Worm (Caenorhabditis elegans) whole organism, L4 larva: ENCODE results near the gene znf-622.

Experiments used
- F37D6.2 ChIP-seq: sonication (generic microtip); optimal IDR thresholded peaks from 2 replicates; lab custom pipeline; 2016; ENCODE audit warnings: mild to moderate bottlenecking, missing genetic modification characterization, missing compliant biosample characterization
- R02D3.7 ChIP-seq: fragments of 150-350 bp; sonication (generic microtip); optimal IDR thresholded peaks from 3 replicates; lab custom pipeline; 2014; ENCODE audit warnings: missing biosample characterization, missing genetic modification characterization
- Y105C5A.15 ChIP-seq: fragments of 200-800 bp; sonication (Bioruptor generic); IDR thresholded peaks from 2 replicates; pipeline ENCODE4 v1.3.6; 2022; ENCODE audit warnings: missing genetic modification characterization, missing compliant biosample characterization
- Y5F2A.4 ChIP-seq: fragments of 200-800 bp; sonication (Bioruptor generic); optimal IDR thresholded peaks from 2 replicates; lab custom pipeline; 2018; ENCODE audit warnings: mild to moderate bottlenecking, missing genetic modification characterization, missing compliant biosample characterization
- ZK337.2 ChIP-seq: fragments of 200-800 bp; sonication (Bioruptor generic); IDR thresholded peaks from 2 replicates; pipeline ENCODE4 v1.3.6; 2022; ENCODE audit warnings: missing genetic modification reagents, missing genetic modification characterization, missing compliant biosample characterization
- aly-2 ChIP-seq: sonication (generic microtip); optimal IDR thresholded peaks from 2 replicates; lab custom pipeline; 2018; ENCODE audit warnings: missing biosample characterization, missing genetic modification characterization
- attf-4 ChIP-seq: sonication (generic microtip); optimal IDR thresholded peaks from 3 replicates; lab custom pipeline; 2017; ENCODE audit warnings: missing biosample characterization, missing genetic modification characterization
- ceh-20 ChIP-seq: fragments of 200-800 bp; sonication (Bioruptor generic); IDR thresholded peaks from 2 replicates; pipeline ENCODE4 v1.3.6; 2022; ENCODE audit warnings: missing genetic modification reagents, missing genetic modification characterization, missing compliant biosample characterization
- ceh-32 ChIP-seq: sonication (generic microtip); optimal IDR thresholded peaks from 2 replicates; lab custom pipeline; 2016; ENCODE audit warnings: mild to moderate bottlenecking, missing genetic modification characterization, missing compliant biosample characterization; ENCODE audit not compliant: poor library complexity
- ces-1 ChIP-seq: fragments of 150-350 bp; sonication (generic microtip); optimal IDR thresholded peaks from 4 replicates; lab custom pipeline; 2014; ENCODE audit warnings: missing biosample characterization, missing genetic modification reagents, missing genetic modification characterization
- cey-2 ChIP-seq: sonication (generic microtip); optimal IDR thresholded peaks from 3 replicates; lab custom pipeline; 2017; ENCODE audit warnings: missing genetic modification characterization, mild to moderate bottlenecking, missing compliant biosample characterization, antibody characterized with exemption, borderline replicate concordance; ENCODE audit not compliant: insufficient read depth
- daf-12 ChIP-seq: fragments of 150-350 bp; optimal IDR thresholded peaks from 2 replicates; lab custom pipeline; 2014; ENCODE audit warnings: missing biosample characterization, missing genetic modification reagents, missing genetic modification characterization
- daf-8 ChIP-seq: fragments of 200-800 bp; sonication (Bioruptor generic); IDR thresholded peaks from 2 replicates; pipeline ENCODE4 v1.3.6; 2022; ENCODE audit warnings: missing genetic modification characterization, missing compliant biosample characterization
- dmd-8 ChIP-seq: fragments of 200-800 bp; sonication (Bioruptor generic); IDR thresholded peaks from 2 replicates; pipeline ENCODE4 v1.3.6; 2022; ENCODE audit warnings: missing genetic modification characterization, missing compliant biosample characterization
- dmd-9 ChIP-seq: fragments of 200-800 bp; sonication (Bioruptor generic); IDR thresholded peaks from 2 replicates; pipeline ENCODE4 v1.3.6; 2022; ENCODE audit warnings: missing genetic modification reagents, missing genetic modification characterization, missing compliant biosample characterization
- dpl-1 ChIP-seq: fragments of 150-350 bp; optimal IDR thresholded peaks from 2 replicates; lab custom pipeline; 2014; ENCODE audit warnings: missing biosample characterization, missing genetic modification reagents, missing genetic modification characterization
- dve-1 ChIP-seq: sonication (generic microtip); optimal IDR thresholded peaks from 2 replicates; lab custom pipeline; 2017; ENCODE audit warnings: antibody characterized with exemption, mild to moderate bottlenecking, missing genetic modification characterization, missing compliant biosample characterization; ENCODE audit not compliant: insufficient read depth
- egl-43 ChIP-seq: fragments of 200-800 bp; sonication (Bioruptor generic); IDR thresholded peaks from 2 replicates; pipeline ENCODE4 v1.3.6; 2022; ENCODE audit warnings: missing genetic modification reagents, missing genetic modification characterization, missing compliant biosample characterization
- gei-8 ChIP-seq: fragments of 200-800 bp; sonication (Bioruptor generic); optimal IDR thresholded peaks from 2 replicates; lab custom pipeline; 2018; ENCODE audit warnings: mild to moderate bottlenecking, missing genetic modification characterization, missing compliant biosample characterization
- hlh-11 ChIP-seq: fragments of 200-800 bp; sonication (Bioruptor generic); optimal IDR thresholded peaks from 2 replicates; lab custom pipeline; 2018; ENCODE audit warnings: mild to moderate bottlenecking, missing genetic modification characterization, missing compliant biosample characterization
- jun-1 ChIP-seq: fragments of 150-350 bp; optimal IDR thresholded peaks from 2 replicates; lab custom pipeline; 2014; ENCODE audit warnings: missing biosample characterization, missing genetic modification reagents, missing genetic modification characterization
- lim-7 ChIP-seq: fragments of 200-800 bp; sonication (Bioruptor generic); IDR thresholded peaks from 2 replicates; pipeline ENCODE4 v1.3.6; 2022; ENCODE audit warnings: missing genetic modification characterization, missing compliant biosample characterization
- lin-39 ChIP-seq: fragments of 150-350 bp; optimal IDR thresholded peaks from 2 replicates; lab custom pipeline; 2014; ENCODE audit warnings: missing biosample characterization, missing genetic modification reagents, missing genetic modification characterization
- lsy-2 ChIP-seq, 2 experiments: fragments of 150-350 bp in 1 of 2; sonication (generic microtip) in 1 of 2; optimal IDR thresholded peaks; 2 replicates each; lab custom pipeline; 2014 to 2017; ENCODE audit warnings: missing biosample characterization in 2 of 2, missing genetic modification characterization in 2 of 2
- madf-9 ChIP-seq: fragments of 200-800 bp; sonication (Bioruptor generic); conservative IDR thresholded peaks from 2 replicates; pipeline ENCODE4 v1.3.6; 2022; ENCODE audit warnings: missing genetic modification reagents, missing genetic modification characterization, missing compliant biosample characterization
- mep-1 ChIP-seq: fragments of 150-350 bp; sonication (generic microtip); optimal IDR thresholded peaks from 3 replicates; lab custom pipeline; 2014; ENCODE audit warnings: missing biosample characterization, missing genetic modification characterization
- mes-2 ChIP-seq: sonication (generic microtip); optimal IDR thresholded peaks from 2 replicates; lab custom pipeline; 2016; ENCODE audit warnings: missing genotype, mild to moderate bottlenecking, missing genetic modification characterization, missing compliant biosample characterization; ENCODE audit not compliant: poor library complexity, severe bottlenecking
- mxl-3 ChIP-seq: fragments of 200-800 bp; sonication (Bioruptor generic); optimal IDR thresholded peaks from 2 replicates; lab custom pipeline; 2018; ENCODE audit warnings: mild to moderate bottlenecking, missing genetic modification characterization, missing compliant biosample characterization
- nhr-10 ChIP-seq: fragments of 150-350 bp; optimal IDR thresholded peaks from 2 replicates; lab custom pipeline; 2014; ENCODE audit warnings: missing biosample characterization, missing genetic modification characterization
- nhr-237 ChIP-seq: sonication (generic microtip); optimal IDR thresholded peaks from 2 replicates; lab custom pipeline; 2017; ENCODE audit warnings: missing biosample characterization, missing genetic modification characterization
- nhr-25 ChIP-seq: sonication (generic microtip); optimal IDR thresholded peaks from 2 replicates; lab custom pipeline; 2017; ENCODE audit warnings: missing genetic modification characterization, mild to moderate bottlenecking, missing compliant biosample characterization, antibody characterized with exemption, moderate library complexity, borderline replicate concordance; ENCODE audit not compliant: insufficient read depth
- nhr-76 ChIP-seq: fragments of 150-350 bp; optimal IDR thresholded peaks from 2 replicates; lab custom pipeline; 2014; ENCODE audit warnings: missing biosample characterization, missing genetic modification characterization
- pha-4 ChIP-seq, 2 experiments: fragments of 150-350 bp in 1 of 2; fragments of 200-800 bp in 1 of 2; sonication (Bioruptor generic) in 1 of 2; IDR thresholded peaks in 1 of 2; optimal IDR thresholded peaks in 1 of 2; 2 replicates each; pipeline versions ENCODE4 v1.3.6 to Lab custom; 2014 to 2022; ENCODE audit warnings: missing genetic modification characterization in 2 of 2, missing genetic modification reagents in 2 of 2, missing biosample characterization in 1 of 2, missing compliant biosample characterization in 1 of 2
- pqm-1 ChIP-seq: sonication (generic microtip); optimal IDR thresholded peaks from 2 replicates; lab custom pipeline; 2017; ENCODE audit warnings: missing biosample characterization, missing genetic modification characterization
- sdz-12 ChIP-seq: fragments of 200-800 bp; sonication (Bioruptor generic); optimal IDR thresholded peaks from 2 replicates; lab custom pipeline; 2018; ENCODE audit warnings: mild to moderate bottlenecking, missing genetic modification characterization, missing compliant biosample characterization
- set-16 ChIP-seq: fragments of 200-800 bp; sonication (Bioruptor generic); IDR thresholded peaks from 2 replicates; pipeline ENCODE4 v1.3.6; 2022; ENCODE audit warnings: missing genetic modification reagents, missing genetic modification characterization, missing compliant biosample characterization
- unc-39 ChIP-seq: sonication (generic microtip); optimal IDR thresholded peaks from 2 replicates; lab custom pipeline; 2017; ENCODE audit warnings: missing biosample characterization, missing genetic modification characterization
- vab-7 ChIP-seq: fragments of 200-800 bp; sonication (Bioruptor generic); IDR thresholded peaks from 2 replicates; pipeline ENCODE4 v1.3.6; 2022; ENCODE audit warnings: missing genetic modification reagents, missing genetic modification characterization, missing compliant biosample characterization
- zfp-2 ChIP-seq: sonication (generic microtip); optimal IDR thresholded peaks from 2 replicates; lab custom pipeline; 2016; ENCODE audit warnings: mild to moderate bottlenecking, missing genetic modification characterization, missing compliant biosample characterization
- zfp-3 ChIP-seq: fragments of 200-800 bp; sonication (Bioruptor generic); conservative IDR thresholded peaks from 2 replicates; pipeline ENCODE4 v1.3.6; 2022; ENCODE audit warnings: missing genetic modification reagents, missing genetic modification characterization, missing compliant biosample characterization
- zip-11 ChIP-seq: fragments of 200-800 bp; sonication (Bioruptor generic); IDR thresholded peaks from 2 replicates; pipeline ENCODE4 v1.3.6; 2022; ENCODE audit warnings: missing genetic modification characterization, missing compliant biosample characterization
- ztf-7 ChIP-seq: fragments of 150-350 bp; optimal IDR thresholded peaks from 2 replicates; lab custom pipeline; 2014; ENCODE audit warnings: missing biosample characterization, missing genetic modification characterization

The znf-622 gene

ce11 chrIII:6422721-6423120 is 41.3 kb downstream of the znf-622 start (continued):
- TF ChIP-seq hlh-11 (tag; lab: Kevin White, UChicago): peak; percentile 40
- TF ChIP-seq ceh-20 (GFP tag; lab: Robert Waterston, UW): 0 out of 2 replicates have a peak, but pooled peaks have one; percentile 24
- TF ChIP-seq pha-4 (GFP tag; IDR thresholded peaks at IDR 0.05; lab: Robert Waterston, UW): no peak
- no peak for TF ChIP-seq pha-4 (tag; optimal IDR thresholded peaks at IDR 0.05; lab: Kevin White, UChicago)
- TF ChIP-seq egl-43 (GFP tag; lab: Robert Waterston, UW): no peak
- TF ChIP-seq jun-1 (tag; lab: Kevin White, UChicago): no peak
- no peak for TF ChIP-seq F37D6.2 (tag; lab: Kevin White, UChicago)
- TF ChIP-seq daf-8 (GFP tag; lab: Robert Waterston, UW): no peak
- TF ChIP-seq daf-12 (tag; lab: Kevin White, UChicago): no peak
- no peak for TF ChIP-seq ceh-32 (tag; lab: Kevin White, UChicago)
- TF ChIP-seq nhr-10 (tag; lab: Kevin White, UChicago): no peak
- no peak for TF ChIP-seq unc-39
- TF ChIP-seq Y5F2A.4 (GFP tag; lab: Kevin White, UChicago): no peak
- TF ChIP-seq ZK337.2 (GFP tag; lab: Robert Waterston, UW): no peak
- TF ChIP-seq lim-7 (GFP tag; lab: Robert Waterston, UW): no peak
- TF ChIP-seq ces-1 (GFP tag; lab: Kevin White, UChicago): no peak
- peak; percentile 59 for TF ChIP-seq dve-1 (tag; lab: Kevin White, UChicago)
- TF ChIP-seq zfp-3 (GFP tag; lab: Robert Waterston, UW): no peak
- TF ChIP-seq set-16: no peak
- no peak for TF ChIP-seq dmd-9

- no peak for TF ChIP-seq dmd-8 (GFP tag; lab: Robert Waterston, UW)
- TF ChIP-seq mes-2: no peak
- no peak for TF ChIP-seq dmd-9
- no peak for TF ChIP-seq attf-4 (tag; lab: Kevin White, UChicago)
- no peak for TF ChIP-seq aly-2 (tag; lab: Kevin White, UChicago)
- no peak for TF ChIP-seq nhr-237 (tag; lab: Kevin White, UChicago)
These were observed 45.8 kb downstream of the znf-622 start, which contains the start of gene C05D11.8 for ce11 chrIII:6427205-6427604. Gene C05D11.8 (minus strand): TSS chrIII:6427305.

ce11 chrIII:6430834-6431233 is 49.4 kb downstream of the znf-622 start, which contains the start of gene popl-1:
Gene popl-1 (minus strand): TSS chrIII:6430934.
- TF ChIP-seq lsy-2 (tag; optimal IDR thresholded peaks at IDR 0.05; lab: Kevin White, UChicago) (no peak), cey-2 (tag; lab: Kevin White, UChicago) (no peak), dpl-1 (no peak), zfp-2 (no peak), Y105C5A.15 (GFP tag; lab: Robert Waterston, UW) (no peak), ztf-7 (tag; lab: Kevin White, UChicago) (no peak), lin-39 (tag; lab: Kevin White, UChicago) (no peak), zip-11 (GFP tag; lab: Robert Waterston, UW) (no peak), mxl-3 (GFP tag; lab: Kevin White, UChicago) (no peak), gei-8 (GFP tag; lab: Kevin White, UChicago) (no peak), pqm-1 (tag; lab: Kevin White, UChicago) (no peak), nhr-25 (tag; lab: Kevin White, UChicago) (no peak), madf-9 (no peak), mep-1 (tag; lab: Kevin White, UChicago) (no peak), R02D3.7 (tag; lab: Kevin White, UChicago) (no peak), nhr-76 (no peak), vab-7 (no peak), sdz-12 (GFP tag; lab: Kevin White, UChicago) (no peak)
